Fruit fly (Drosophila melanogaster) Kc167 (cell line): ENCODE measurements around the gene CG43246.

Experiments used
- Myc ChIP-seq: fragments of >200 bp; optimal IDR thresholded peaks from 2 replicates; lab custom pipeline; 2017; ENCODE audit warnings: missing external identifiers
- Sin3A ChIP-seq: fragments of >200 bp; optimal IDR thresholded peaks from 2 replicates; lab custom pipeline; 2018; ENCODE audit warnings: missing external identifiers

dm6 chr3L:14558947-14559509 is 22.6 kb downstream of the CG43246 start:
- no peak for TF ChIP-seq Myc
- TF ChIP-seq Sin3A, result no peak
